Worm (Caenorhabditis elegans): ENCODE results near the gene str-106.

ce11 chrV:16194639-16195038 is 14.2 kb downstream of the str-106 start, which contains the start of gene rabr-4:
- TF ChIP-seq flt-1 (GFP tag; IDR thresholded peaks at IDR 0.05) (no peak), ref-1 (GFP tag; conservative IDR thresholded peaks at IDR 0.05) (no peak), med-1 (GFP tag; optimal IDR thresholded peaks at IDR 0.05; ENCODE audit: insufficient read depth) (no peak), ztf-29 (GFP tag; IDR thresholded peaks at IDR 0.05) (no peak), cog-1 (tag; optimal IDR thresholded peaks at IDR 0.05) (no peak), ztf-23 (GFP tag; IDR thresholded peaks at IDR 0.05) (no peak), T22C8.4 (GFP tag; IDR thresholded peaks at IDR 0.05) (no peak), tab-1 (GFP tag; IDR thresholded peaks at IDR 0.05) (no peak)

All from whole organism, midembryonic.